Fruit fly (Drosophila melanogaster): ENCODE data around the gene ema.

Gene ema

DNA sequence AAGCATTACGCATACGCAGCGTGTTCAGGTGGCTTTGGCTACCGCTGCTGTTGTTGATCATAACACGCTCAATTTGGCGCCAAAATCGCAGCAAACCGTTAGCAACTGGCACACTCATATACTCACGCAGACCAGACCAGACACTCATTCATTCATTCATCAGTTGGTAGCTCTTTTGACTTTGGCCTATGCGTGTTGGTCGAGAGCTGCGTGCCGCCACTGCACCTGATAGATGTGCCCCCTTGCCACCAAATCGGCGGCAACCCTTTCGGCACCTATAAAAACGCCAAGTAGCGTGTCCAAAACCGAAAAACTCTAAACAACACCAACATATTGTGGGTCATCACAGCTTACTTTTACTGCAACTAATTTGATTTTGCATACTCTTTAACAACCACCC, 46.9 kb downstream of the ema start:
- TF ChIP-seq EcR (GFP tag; optimal IDR thresholded peaks at IDR 0.05) = no peak
- TF ChIP-seq usp (GFP tag; optimal IDR thresholded peaks at IDR 0.05) = no peak
- TF ChIP-seq CG8478 (optimal IDR thresholded peaks at IDR 0.05) = no peak
- no peak for TF ChIP-seq psq (optimal IDR thresholded peaks at IDR 0.05)
- TF ChIP-seq Dll (optimal IDR thresholded peaks at IDR 0.05) = no peak
- no peak for TF ChIP-seq pan (optimal IDR thresholded peaks at IDR 0.05)

DNA sequence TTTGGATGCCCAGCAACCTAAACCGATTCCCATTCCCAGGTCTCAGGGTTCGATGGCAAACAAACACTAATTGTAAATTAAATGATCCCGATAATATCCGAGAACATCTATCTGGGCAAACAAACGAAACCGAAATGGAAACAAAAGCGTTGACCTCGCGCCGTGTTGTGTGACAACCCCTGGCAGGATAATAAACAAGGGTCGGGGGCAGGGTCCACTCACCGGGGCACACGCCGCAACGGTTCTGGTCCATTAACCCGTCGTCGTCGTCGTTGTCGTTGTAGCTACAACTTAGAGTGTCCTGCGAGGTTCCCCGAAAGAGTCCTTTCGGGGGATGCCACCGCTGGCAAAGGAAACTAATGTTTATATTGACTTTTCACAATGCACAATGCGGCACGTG, 52.3 kb downstream of the ema start:
- no peak for TF ChIP-seq pan (optimal IDR thresholded peaks at IDR 0.05)
- TF ChIP-seq Dll (optimal IDR thresholded peaks at IDR 0.05) = no peak
- TF ChIP-seq CG8478 (optimal IDR thresholded peaks at IDR 0.05) = no peak
- no peak for TF ChIP-seq psq (optimal IDR thresholded peaks at IDR 0.05)
- no peak for TF ChIP-seq usp (GFP tag; optimal IDR thresholded peaks at IDR 0.05)
- no peak for TF ChIP-seq EcR (GFP tag; optimal IDR thresholded peaks at IDR 0.05)

DNA sequence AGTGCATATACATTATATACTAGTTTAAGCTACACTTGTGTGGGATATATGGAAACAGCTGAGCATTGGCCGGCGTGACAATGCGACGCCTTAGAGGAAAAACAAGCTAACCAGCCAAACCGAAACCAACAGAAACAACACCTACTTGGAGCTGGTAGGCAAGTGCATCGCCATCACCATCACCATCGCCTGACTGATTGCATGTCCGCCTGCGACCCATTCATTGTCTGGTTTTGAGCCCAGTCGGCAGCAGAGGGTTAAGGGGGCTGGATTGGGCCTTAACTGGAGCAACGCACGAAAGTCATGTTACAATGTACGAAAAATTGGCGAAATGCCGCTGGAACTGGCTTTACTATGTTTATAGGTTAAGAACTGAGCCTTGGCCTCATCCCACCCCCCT, 54.4 kb downstream of the ema start:
- TF ChIP-seq CG8478 (optimal IDR thresholded peaks at IDR 0.05) = no peak
- no peak for TF ChIP-seq usp (GFP tag; optimal IDR thresholded peaks at IDR 0.05)
- no peak for TF ChIP-seq EcR (GFP tag; optimal IDR thresholded peaks at IDR 0.05)
- no peak for TF ChIP-seq Dll (optimal IDR thresholded peaks at IDR 0.05)
- no peak for TF ChIP-seq psq (optimal IDR thresholded peaks at IDR 0.05)
- TF ChIP-seq pan (optimal IDR thresholded peaks at IDR 0.05) = no peak

All from whole organism.